Worm (Caenorhabditis elegans) whole organism, L4 larva: ENCODE data around the gene srh-251.

Experiments
- F10B5.3 ChIP-seq: sonication (generic microtip); optimal IDR thresholded peaks from 2 replicates; lab custom pipeline; 2016; ENCODE audit warnings: mild to moderate bottlenecking, missing genetic modification characterization, missing compliant biosample characterization
- F49E8.2 ChIP-seq: sonication (generic microtip); optimal IDR thresholded peaks from 2 replicates; lab custom pipeline; 2016; ENCODE audit warnings: missing compliant biosample characterization, mild to moderate bottlenecking, missing genetic modification characterization, borderline replicate concordance
- R02D3.7 ChIP-seq: fragments of 150-350 bp; sonication (generic microtip); optimal IDR thresholded peaks from 3 replicates; lab custom pipeline; 2014; ENCODE audit warnings: missing biosample characterization, missing genetic modification characterization
- ZK546.5 ChIP-seq, 2 experiments: sonication (generic microtip); optimal IDR thresholded peaks; 2 replicates each; lab custom pipeline; 2017; ENCODE audit warnings: missing biosample characterization in 2 of 2, missing genetic modification characterization in 2 of 2
- ceh-28 ChIP-seq: fragments of 150-350 bp; optimal IDR thresholded peaks from 2 replicates; lab custom pipeline; 2014; ENCODE audit warnings: missing biosample characterization, missing genetic modification reagents, missing genetic modification characterization
- ceh-32 ChIP-seq: sonication (generic microtip); optimal IDR thresholded peaks from 2 replicates; lab custom pipeline; 2016; ENCODE audit warnings: mild to moderate bottlenecking, missing genetic modification characterization, missing compliant biosample characterization; ENCODE audit not compliant: poor library complexity
- ceh-44 ChIP-seq: fragments of 200-800 bp; sonication (Bioruptor generic); IDR thresholded peaks from 2 replicates; pipeline ENCODE4 v1.3.6; 2022; ENCODE audit warnings: missing genetic modification reagents, missing genetic modification characterization, missing compliant biosample characterization
- ces-1 ChIP-seq: fragments of 150-350 bp; sonication (generic microtip); optimal IDR thresholded peaks from 4 replicates; lab custom pipeline; 2014; ENCODE audit warnings: missing biosample characterization, missing genetic modification reagents, missing genetic modification characterization
- cey-2 ChIP-seq: sonication (generic microtip); optimal IDR thresholded peaks from 3 replicates; lab custom pipeline; 2017; ENCODE audit warnings: missing genetic modification characterization, mild to moderate bottlenecking, missing compliant biosample characterization, antibody characterized with exemption, borderline replicate concordance; ENCODE audit not compliant: insufficient read depth
- dmd-8 ChIP-seq: fragments of 200-800 bp; sonication (Bioruptor generic); IDR thresholded peaks from 2 replicates; pipeline ENCODE4 v1.3.6; 2022; ENCODE audit warnings: missing genetic modification characterization, missing compliant biosample characterization
- fos-1 ChIP-seq: fragments of 150-350 bp; optimal IDR thresholded peaks from 2 replicates; lab custom pipeline; 2014; ENCODE audit warnings: missing biosample characterization, missing genetic modification characterization
- gei-8 ChIP-seq: fragments of 200-800 bp; sonication (Bioruptor generic); optimal IDR thresholded peaks from 2 replicates; lab custom pipeline; 2018; ENCODE audit warnings: mild to moderate bottlenecking, missing genetic modification characterization, missing compliant biosample characterization
- hlh-30 ChIP-seq: sonication (generic microtip); optimal IDR thresholded peaks from 2 replicates; lab custom pipeline; 2017; ENCODE audit warnings: antibody characterized with exemption, mild to moderate bottlenecking, missing genetic modification characterization, missing compliant biosample characterization; ENCODE audit not compliant: insufficient read depth
- lin-29 ChIP-seq: fragments of 200-800 bp; sonication (Bioruptor generic); IDR thresholded peaks from 2 replicates; pipeline ENCODE4 v1.3.6; 2022; ENCODE audit warnings: missing genetic modification reagents, missing genetic modification characterization, missing compliant biosample characterization
- mep-1 ChIP-seq: fragments of 150-350 bp; sonication (generic microtip); optimal IDR thresholded peaks from 3 replicates; lab custom pipeline; 2014; ENCODE audit warnings: missing biosample characterization, missing genetic modification characterization
- mes-2 ChIP-seq: sonication (generic microtip); optimal IDR thresholded peaks from 2 replicates; lab custom pipeline; 2016; ENCODE audit warnings: missing genotype, mild to moderate bottlenecking, missing genetic modification characterization, missing compliant biosample characterization; ENCODE audit not compliant: poor library complexity, severe bottlenecking
- mxl-3 ChIP-seq: fragments of 200-800 bp; sonication (Bioruptor generic); optimal IDR thresholded peaks from 2 replicates; lab custom pipeline; 2018; ENCODE audit warnings: mild to moderate bottlenecking, missing genetic modification characterization, missing compliant biosample characterization
- nhr-111 ChIP-seq: fragments of 200-800 bp; sonication (Bioruptor generic); optimal IDR thresholded peaks from 2 replicates; lab custom pipeline; 2018; ENCODE audit warnings: mild to moderate bottlenecking, missing genetic modification characterization, missing compliant biosample characterization
- nhr-28 ChIP-seq: fragments of 150-350 bp; optimal IDR thresholded peaks from 2 replicates; lab custom pipeline; 2014; ENCODE audit warnings: missing biosample characterization, missing genetic modification characterization
- nhr-6 ChIP-seq: fragments of 150-350 bp; optimal IDR thresholded peaks from 2 replicates; lab custom pipeline; 2014; ENCODE audit warnings: missing biosample characterization, missing genetic modification characterization
- nhr-76 ChIP-seq: fragments of 150-350 bp; optimal IDR thresholded peaks from 2 replicates; lab custom pipeline; 2014; ENCODE audit warnings: missing biosample characterization, missing genetic modification characterization
- php-3 ChIP-seq: fragments of 200-800 bp; sonication (Bioruptor generic); IDR thresholded peaks from 2 replicates; pipeline ENCODE4 v1.3.6; 2022; ENCODE audit warnings: missing genetic modification reagents, missing genetic modification characterization, missing compliant biosample characterization
- rbr-2 ChIP-seq: sonication (generic microtip); optimal IDR thresholded peaks from 2 replicates; lab custom pipeline; 2016; ENCODE audit warnings: missing genotype, missing genetic modification characterization, missing compliant biosample characterization
- saeg-2 ChIP-seq: fragments of 200-800 bp; sonication (Bioruptor generic); IDR thresholded peaks from 2 replicates; pipeline ENCODE4 v1.3.6; 2022; ENCODE audit warnings: missing genetic modification reagents, missing genetic modification characterization, missing compliant biosample characterization
- snpc-4 ChIP-seq: fragments of 150-350 bp; optimal IDR thresholded peaks from 2 replicates; lab custom pipeline; 2014; ENCODE audit warnings: missing biosample characterization, missing genetic modification characterization
- spr-1 ChIP-seq: sonication (generic microtip); optimal IDR thresholded peaks from 2 replicates; lab custom pipeline; 2016; ENCODE audit warnings: mild to moderate bottlenecking, missing genetic modification characterization, missing compliant biosample characterization
- unc-130 ChIP-seq: sonication (generic microtip); optimal IDR thresholded peaks from 2 replicates; lab custom pipeline; 2016; ENCODE audit warnings: missing genetic modification reagents, missing genetic modification characterization, missing compliant biosample characterization
- unc-62 ChIP-seq, 3 experiments: fragments of 150-350 bp in 1 of 3; sonication (generic microtip); optimal IDR thresholded peaks in 2 of 3; peaks in 1 of 3; 1 replicate in 1 of 3; 2 replicates in 2 of 3; lab custom pipeline; 2014 to 2017; ENCODE audit warnings: missing biosample characterization in 3 of 3, missing genetic modification characterization in 3 of 3, missing genetic modification reagents in 3 of 3, missing genotype in 1 of 3
- vab-7 ChIP-seq: fragments of 200-800 bp; sonication (Bioruptor generic); IDR thresholded peaks from 2 replicates; pipeline ENCODE4 v1.3.6; 2022; ENCODE audit warnings: missing genetic modification reagents, missing genetic modification characterization, missing compliant biosample characterization
- zag-1 ChIP-seq: fragments of 150-350 bp; optimal IDR thresholded peaks from 2 replicates; lab custom pipeline; 2014; ENCODE audit warnings: missing biosample characterization, missing genetic modification characterization
- ztf-11 ChIP-seq: fragments of 150-350 bp; optimal IDR thresholded peaks from 2 replicates; lab custom pipeline; 2014; ENCODE audit warnings: missing biosample characterization, missing genetic modification characterization
- ztf-7 ChIP-seq: fragments of 150-350 bp; optimal IDR thresholded peaks from 2 replicates; lab custom pipeline; 2014; ENCODE audit warnings: missing biosample characterization, missing genetic modification characterization

The srh-251 gene

DNA sequence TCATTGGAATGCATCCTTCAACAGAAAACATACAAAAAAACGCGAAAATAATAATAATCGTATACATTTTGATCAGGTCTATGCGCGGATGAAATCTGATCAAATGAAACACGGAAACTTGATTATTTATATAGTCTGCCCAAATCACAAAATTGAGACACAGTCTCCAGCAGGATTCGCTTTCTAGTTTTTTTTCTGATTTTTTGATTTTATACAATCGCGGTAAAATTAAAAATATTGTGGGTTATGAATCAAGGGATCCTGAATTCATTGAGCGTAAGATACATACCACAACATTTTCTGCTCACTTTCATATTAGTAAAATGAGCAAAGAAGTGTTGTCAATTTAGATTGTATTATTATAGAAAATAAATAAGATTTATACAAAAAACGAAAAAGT, 30.7 kb downstream of the srh-251 start, which contains the start of gene clec-230:
Gene clec-230, minus strand, starts transcription at position 101 of the 400 bp plus-strand sequence.
- TF ChIP-seq ceh-44 = no peak
- peak in 1 of 2 experiments; percentile 64 for TF ChIP-seq unc-62 (GFP tag; optimal IDR thresholded peaks at IDR 0.05 in 1 of 2; lab: Kevin White, UChicago)
- TF ChIP-seq unc-62 (tag; optimal IDR thresholded peaks at IDR 0.05; lab: Kevin White, UChicago) = no peak

DNA sequence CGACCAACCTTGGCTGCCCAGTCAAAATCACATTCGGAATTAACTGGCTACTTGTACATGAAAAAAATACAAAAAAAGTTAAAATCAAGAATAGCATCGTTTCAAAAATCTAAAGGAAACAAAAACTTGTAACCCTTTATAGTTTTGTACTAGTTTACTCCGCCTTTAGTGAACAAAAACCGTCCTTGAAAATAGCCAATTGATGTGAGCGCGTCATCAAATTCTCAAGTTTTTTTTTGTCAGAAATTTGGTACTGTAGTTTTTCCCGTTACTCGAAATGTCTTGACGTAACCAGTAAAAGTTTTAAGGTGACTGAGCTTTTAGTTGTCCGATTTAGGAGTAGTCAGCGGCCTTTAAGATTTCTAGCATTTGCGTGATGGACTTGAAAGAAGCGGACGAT, 32.4 kb downstream of the srh-251 start, which contains the start of gene C29F3.3:
Gene C29F3.3, minus strand, starts transcription at position 101 of the 400 bp plus-strand sequence.
- TF ChIP-seq hlh-30 = no peak
- TF ChIP-seq gei-8 (GFP tag; lab: Kevin White, UChicago) = no peak
- no peak for TF ChIP-seq ces-1 (GFP tag; lab: Kevin White, UChicago)
- no peak for TF ChIP-seq ceh-28 (tag; lab: Kevin White, UChicago)
- TF ChIP-seq unc-130 (GFP tag; lab: Kevin White, UChicago) = no peak
- no peak for TF ChIP-seq nhr-28
- no peak for TF ChIP-seq lin-29
- TF ChIP-seq unc-62 (GFP tag; optimal IDR thresholded peaks at IDR 0.05 in 1 of 2; lab: Kevin White, UChicago) = no peak
- TF ChIP-seq unc-62 (tag; optimal IDR thresholded peaks at IDR 0.05; lab: Kevin White, UChicago) = no peak
- no peak for TF ChIP-seq mxl-3
- no peak for TF ChIP-seq zag-1 (tag; lab: Kevin White, UChicago)
- TF ChIP-seq fos-1 (tag; lab: Kevin White, UChicago) = no peak
- TF ChIP-seq ztf-11 (tag; lab: Kevin White, UChicago) = no peak

DNA sequence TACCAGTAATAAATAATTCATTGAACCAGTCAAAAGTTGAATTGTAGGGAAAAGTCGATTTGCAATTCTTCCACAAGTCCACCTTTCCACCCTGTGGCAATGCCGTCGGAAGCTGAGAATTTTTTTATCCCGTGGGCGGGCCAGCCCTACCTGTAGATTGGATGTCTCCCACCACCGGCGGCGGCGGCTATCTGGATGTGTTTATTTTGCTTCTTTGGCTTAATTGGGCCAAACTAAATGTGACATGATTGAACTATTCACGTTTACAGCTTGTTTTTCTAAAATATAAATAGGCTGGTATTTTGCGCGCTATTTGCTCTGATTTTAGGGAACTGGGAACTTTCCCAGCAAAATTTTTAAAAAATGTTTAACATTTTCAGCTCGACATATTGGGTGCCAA, 35.2 kb downstream of the srh-251 start, which contains the start of gene wrt-8:
Gene wrt-8, minus strand, starts transcription at position 101 of the 400 bp plus-strand sequence.
- TF ChIP-seq nhr-6 (tag; lab: Kevin White, UChicago) (no peak), ZK546.5 (tag; optimal IDR thresholded peaks at IDR 0.05; lab: Kevin White, UChicago) (no peak), rbr-2 (tag; lab: Kevin White, UChicago) (no peak), lin-29 (no peak), ceh-32 (tag; lab: Kevin White, UChicago) (no peak), spr-1 (tag; lab: Kevin White, UChicago) (no peak)

DNA sequence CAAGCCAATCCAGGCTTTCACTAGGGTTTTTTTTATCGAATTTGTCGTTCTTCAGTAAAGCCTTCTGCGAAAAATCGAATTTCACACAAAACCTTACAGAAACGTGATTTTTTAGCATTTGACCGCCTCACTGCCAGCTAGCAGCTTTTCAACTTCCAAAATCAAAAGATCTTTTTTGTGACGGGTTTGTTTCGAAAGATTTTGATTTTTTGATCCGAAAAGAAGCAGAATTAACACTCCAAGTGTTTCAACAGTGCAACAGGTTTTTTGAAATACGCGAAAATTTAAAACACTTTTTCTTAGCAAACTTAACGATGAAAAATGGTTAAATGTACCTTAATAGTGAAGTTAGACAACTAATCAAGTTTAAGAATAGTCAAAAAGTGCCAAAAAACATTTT, 38.3 kb downstream of the srh-251 start, which contains the start of gene clec-229:
Gene clec-229, minus strand, starts transcription at position 101 of the 400 bp plus-strand sequence.
- TF ChIP-seq unc-62 (GFP tag; optimal IDR thresholded peaks at IDR 0.05 in 1 of 2; lab: Kevin White, UChicago) (peak in 1 of 2 experiments; percentile 24), unc-62 (tag; optimal IDR thresholded peaks at IDR 0.05; lab: Kevin White, UChicago) (no peak), R02D3.7 (tag; lab: Kevin White, UChicago) (no peak)
- TF ChIP-seq, all 104 proteins: peak for 1

DNA sequence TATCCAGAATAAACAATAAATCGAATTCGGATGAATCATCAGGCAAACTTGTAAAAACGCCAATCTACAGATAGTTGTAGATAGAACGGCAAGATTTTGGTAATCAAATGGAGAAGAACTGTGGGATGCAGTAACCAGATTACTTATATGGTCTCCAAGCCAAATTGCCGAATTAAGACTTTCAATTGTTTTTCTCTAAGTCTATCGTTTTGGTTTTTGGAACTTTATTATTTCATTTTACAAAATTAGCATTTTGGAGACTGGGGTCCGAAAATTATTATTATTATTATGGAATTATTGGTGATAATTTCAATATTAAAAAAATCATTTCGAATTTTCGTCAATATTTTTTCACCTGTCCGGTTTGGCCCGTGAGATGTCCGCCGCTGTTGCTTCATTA, 40.4 kb downstream of the srh-251 start, which contains the start of gene clec-228:
Gene clec-228, minus strand, starts transcription at position 101 of the 400 bp plus-strand sequence.
- TF ChIP-seq snpc-4 (tag; lab: Kevin White, UChicago) (no peak), dmd-8 (GFP tag; lab: Robert Waterston, UW) (no peak), nhr-111 (GFP tag; lab: Kevin White, UChicago) (no peak), mep-1 (tag; lab: Kevin White, UChicago) (no peak), mes-2 (tag; lab: Kevin White, UChicago) (no peak)

DNA sequence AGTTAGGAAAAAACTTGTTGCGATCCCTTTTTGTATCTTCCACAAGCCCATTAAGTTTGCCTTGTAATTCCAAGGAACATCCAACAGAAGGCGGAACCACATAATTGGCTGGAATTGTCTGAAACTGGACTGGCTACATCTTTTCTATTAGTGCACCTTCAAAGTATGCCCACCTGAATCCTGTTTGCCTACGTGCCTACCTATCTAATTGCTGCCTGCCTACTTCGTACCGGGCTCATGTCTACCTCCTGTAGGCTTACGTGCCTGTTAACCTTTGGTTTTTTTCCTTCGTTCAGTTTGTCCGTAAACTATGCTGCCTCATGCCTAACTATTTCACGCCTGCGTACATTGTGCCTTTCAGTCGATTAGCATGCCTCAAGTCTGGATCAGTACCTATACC, 42.3 kb downstream of the srh-251 start, which contains the start of gene wrt-7:
Gene wrt-7, minus strand, starts transcription at position 101 of the 400 bp plus-strand sequence.
- TF ChIP-seq unc-62 (GFP tag; optimal IDR thresholded peaks at IDR 0.05 in 1 of 2; lab: Kevin White, UChicago) (peak in 1 of 2 experiments; percentile 33), unc-62 (tag; optimal IDR thresholded peaks at IDR 0.05; lab: Kevin White, UChicago) (no peak), saeg-2 (GFP tag; lab: Robert Waterston, UW) (no peak)

DNA sequence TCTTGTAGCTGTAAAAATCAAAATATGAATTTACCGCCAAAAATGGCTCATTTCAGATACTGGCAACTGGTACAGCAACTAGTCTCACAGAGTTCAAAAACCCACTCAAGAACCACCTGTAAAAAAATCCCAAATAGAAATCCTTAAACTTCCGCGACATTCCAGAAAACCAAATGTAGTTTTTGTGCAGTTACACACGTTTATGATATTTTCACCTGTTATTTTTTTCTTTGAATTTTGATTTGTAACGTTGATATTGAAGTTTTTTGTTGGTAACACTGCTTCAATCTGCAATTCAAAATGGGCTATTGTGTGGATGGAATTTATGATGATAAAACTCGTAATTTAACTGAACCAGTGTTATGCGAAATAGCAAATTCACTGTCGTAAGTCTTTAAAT, 46.9 kb downstream of the srh-251 start, which contains the start of gene srw-113:
Gene srw-113, plus strand, starts transcription at position 301 of the 400 bp plus-strand sequence.
- TF ChIP-seq nhr-76 (tag; lab: Kevin White, UChicago) (no peak), cey-2 (tag; lab: Kevin White, UChicago) (no peak), php-3 (no peak), vab-7 (GFP tag; lab: Robert Waterston, UW) (no peak), F10B5.3 (tag; lab: Kevin White, UChicago) (no peak), ztf-7 (tag; lab: Kevin White, UChicago) (no peak), F49E8.2 (tag; lab: Kevin White, UChicago) (no peak)
